Fruit fly (Drosophila melanogaster): ENCODE data around the gene Der-2.

The Der-2 gene

dm6 chr3R:16524593-16525111, 40.6 kb upstream of the Der-2 start (continued):
- TF ChIP-seq net (GFP tag; optimal IDR thresholded peaks at IDR 0.05): no peak
- TF ChIP-seq Ets96B (tag; optimal IDR thresholded peaks at IDR 0.05): peak; percentile 58
- TF ChIP-seq Smox (GFP tag; optimal IDR thresholded peaks at IDR 0.05): no peak
- TF ChIP-seq fkh (GFP tag; optimal IDR thresholded peaks at IDR 0.05): peak; percentile 86
- no peak for TF ChIP-seq Sox102F (GFP tag; optimal IDR thresholded peaks at IDR 0.05)
- TF ChIP-seq Blimp-1 (GFP tag; optimal IDR thresholded peaks at IDR 0.05): no peak
- TF ChIP-seq cyc (GFP tag; optimal IDR thresholded peaks at IDR 0.05): no peak
- peak; percentile 34; the same call in 1 of the 2 replicates for TF ChIP-seq CG11294 (GFP tag; IDR thresholded peaks at IDR 0.05)
- peak in 1 of 2 experiments; percentile 14 for TF ChIP-seq ss (GFP tag; optimal IDR thresholded peaks at IDR 0.05)
- no peak for TF ChIP-seq vri (GFP tag; optimal IDR thresholded peaks at IDR 0.05)
- peak; percentile 47 for TF ChIP-seq CG3919 (GFP tag; optimal IDR thresholded peaks at IDR 0.05)
- TF ChIP-seq topi (GFP tag; optimal IDR thresholded peaks at IDR 0.05): no peak
- 0 out of 3 replicates have a peak, but pooled peaks have one; percentile 34 for TF ChIP-seq eg (GFP tag; IDR thresholded peaks at IDR 0.05)
- no peak for TF ChIP-seq Hr4 (GFP tag; optimal IDR thresholded peaks at IDR 0.05)
- no peak for TF ChIP-seq Hr38 (GFP tag; optimal IDR thresholded peaks at IDR 0.05)
- TF ChIP-seq CG8119 (GFP tag; IDR thresholded peaks at IDR 0.05): no peak
- peak; percentile 54 for TF ChIP-seq Sox14 (GFP tag; optimal IDR thresholded peaks at IDR 0.05)
- peak; percentile 53 for TF ChIP-seq CG10669 (GFP tag; optimal IDR thresholded peaks at IDR 0.05)
- no peak for TF ChIP-seq CG16779 (tag; optimal IDR thresholded peaks at IDR 0.05)
- peak; percentile 32 for TF ChIP-seq CG11902 (GFP tag; optimal IDR thresholded peaks at IDR 0.05)
- TF ChIP-seq Eip78C (GFP tag): peak; percentile 82
- TF ChIP-seq CG34406 (GFP tag; optimal IDR thresholded peaks at IDR 0.05): no peak
- no peak for TF ChIP-seq Eip75B (GFP tag; optimal IDR thresholded peaks at IDR 0.05)
- peak; percentile 35 for TF ChIP-seq spab (GFP tag; optimal IDR thresholded peaks at IDR 0.05)
- peak; percentile 42 for TF ChIP-seq CG7368 (GFP tag; optimal IDR thresholded peaks at IDR 0.05)
- peak; percentile 35 for TF ChIP-seq CG6808 (GFP tag; optimal IDR thresholded peaks at IDR 0.05)
- peak; percentile 17 for TF ChIP-seq CG11762 (GFP tag; optimal IDR thresholded peaks at IDR 0.05; ENCODE audit: insufficient read depth)
- no peak for TF ChIP-seq Eip93F (GFP tag; optimal IDR thresholded peaks at IDR 0.05)
- TF ChIP-seq Hr39 (GFP tag; optimal IDR thresholded peaks at IDR 0.05): no peak
- no peak for TF ChIP-seq CG6854 (GFP tag; optimal IDR thresholded peaks at IDR 0.05)
- TF ChIP-seq fd85E (GFP tag; optimal IDR thresholded peaks at IDR 0.05): peak; percentile 54
- TF ChIP-seq CG4318 (GFP tag; optimal IDR thresholded peaks at IDR 0.05): peak; percentile 75
- TF ChIP-seq svp (GFP tag): peak; percentile 54
- no peak for TF ChIP-seq CG8319 (GFP tag; optimal IDR thresholded peaks at IDR 0.05)
- peak; percentile 33 for TF ChIP-seq dac (GFP tag; optimal IDR thresholded peaks at IDR 0.05)
- TF ChIP-seq Ets21C (GFP tag; optimal IDR thresholded peaks at IDR 0.05): no peak

dm6 chr3R:16524178-16524577, 40.2 kb upstream of the Der-2 start:
- TF ChIP-seq CG6163 (GFP tag; IDR thresholded peaks at IDR 0.05): peak; percentile 94
- peak; percentile 92 for TF ChIP-seq CG8119 (GFP tag; IDR thresholded peaks at IDR 0.05)
- peak; percentile 9 for TF ChIP-seq CG8319 (GFP tag; optimal IDR thresholded peaks at IDR 0.05)
- TF ChIP-seq dac (GFP tag; optimal IDR thresholded peaks at IDR 0.05): peak; percentile 14
- TF ChIP-seq CG10631 (GFP tag; optimal IDR thresholded peaks at IDR 0.05): peak; percentile 75
- TF ChIP-seq esn (GFP tag; optimal IDR thresholded peaks at IDR 0.05): peak; percentile 70
- TF ChIP-seq pdm3 (GFP tag; optimal IDR thresholded peaks at IDR 0.05): peak; percentile 66
- peak; percentile 74 for TF ChIP-seq CG32006 (GFP tag; optimal IDR thresholded peaks at IDR 0.05)
- peak; percentile 74 for TF ChIP-seq cyc (GFP tag; optimal IDR thresholded peaks at IDR 0.05)
- peak; percentile 69 for TF ChIP-seq Gug (GFP tag; IDR thresholded peaks at IDR 0.05)
- TF ChIP-seq Hr38 (GFP tag; optimal IDR thresholded peaks at IDR 0.05): no peak
- TF ChIP-seq CG9139 (GFP tag; optimal IDR thresholded peaks at IDR 0.05): no peak
- TF ChIP-seq dsx (GFP tag; optimal IDR thresholded peaks at IDR 0.05; ENCODE audit: poor library complexity, severe bottlenecking): peak; percentile 83
- peak; percentile 59 for TF ChIP-seq OdsH (GFP tag; optimal IDR thresholded peaks at IDR 0.05)
- TF ChIP-seq ss (GFP tag; optimal IDR thresholded peaks at IDR 0.05): peak; percentile 10 to 82
- TF ChIP-seq Sox102F (GFP tag; optimal IDR thresholded peaks at IDR 0.05): peak; percentile 31
- TF ChIP-seq CG15336 (GFP tag; IDR thresholded peaks at IDR 0.05): peak; percentile 90
- peak; percentile 82 for TF ChIP-seq CG3919 (GFP tag; optimal IDR thresholded peaks at IDR 0.05)
- TF ChIP-seq CG6854 (GFP tag; optimal IDR thresholded peaks at IDR 0.05): no peak
- peak; percentile 48 for TF ChIP-seq Ets21C (GFP tag; optimal IDR thresholded peaks at IDR 0.05)
- TF ChIP-seq acj6 (GFP tag; optimal IDR thresholded peaks at IDR 0.05): peak; percentile 57
- TF ChIP-seq CG3032 (tag; optimal IDR thresholded peaks at IDR 0.05): peak; percentile 83
- peak; percentile 64 for TF ChIP-seq lz (GFP tag; optimal IDR thresholded peaks at IDR 0.05)
- TF ChIP-seq Eip93F (GFP tag; optimal IDR thresholded peaks at IDR 0.05): no peak
- TF ChIP-seq CG16779 (tag; optimal IDR thresholded peaks at IDR 0.05): peak; percentile 40
- peak; percentile 36 for TF ChIP-seq CG31627 (GFP tag; optimal IDR thresholded peaks at IDR 0.05)
- peak; percentile 28 for TF ChIP-seq CG7368 (GFP tag; optimal IDR thresholded peaks at IDR 0.05)
- TF ChIP-seq Eip78C (GFP tag): peak; percentile 89

Data from whole organism, prepupa.